Fruit fly (Drosophila melanogaster) whole organism, pupa: Measurements from ENCODE around the gene Nepl7.

Experiments
- CG10348 ChIP-seq: fragments of 200-800 bp; sonication (Bioruptor generic); IDR thresholded peaks from 2 replicates; pipeline ENCODE4 v1.3.6; 2022; ENCODE audit warnings: missing biosample characterization, missing genetic modification characterization
- CG12605 ChIP-seq: fragments of 200-800 bp; sonication (Bioruptor generic); IDR thresholded peaks from 2 replicates; pipeline ENCODE4 v1.3.6; 2022; ENCODE audit warnings: missing biosample characterization, missing genetic modification characterization
- CG13204 ChIP-seq: fragments of 200-800 bp; sonication (Bioruptor generic); optimal IDR thresholded peaks from 2 replicates; lab custom pipeline; 2018; ENCODE audit warnings: missing biosample characterization, mild to moderate bottlenecking, missing genetic modification characterization, moderate library complexity
- CG14655 ChIP-seq: fragments of 200-800 bp; sonication (Bioruptor generic); optimal IDR thresholded peaks from 3 replicates; lab custom pipeline; 2017; ENCODE audit warnings: mild to moderate bottlenecking, missing biosample characterization, missing genetic modification reagents, missing genetic modification characterization
- CG15710 ChIP-seq: fragments of 200-800 bp; sonication (Bioruptor generic); optimal IDR thresholded peaks from 2 replicates; lab custom pipeline; 2018; ENCODE audit warnings: missing biosample characterization, mild to moderate bottlenecking, missing genetic modification characterization, moderate library complexity
- CG17806 ChIP-seq: fragments of 200-800 bp; sonication (Bioruptor generic); optimal IDR thresholded peaks from 2 replicates; lab custom pipeline; 2018; ENCODE audit warnings: missing biosample characterization, mild to moderate bottlenecking, missing genetic modification characterization, moderate library complexity
- CG32121 ChIP-seq: fragments of 200-800 bp; sonication (Bioruptor generic); IDR thresholded peaks from 2 replicates; pipeline ENCODE4 v1.3.6; 2022; ENCODE audit warnings: missing biosample characterization, missing genetic modification characterization
- CG34367 ChIP-seq: fragments of 200-800 bp; sonication (Bioruptor generic); optimal IDR thresholded peaks from 2 replicates; lab custom pipeline; 2018; ENCODE audit warnings: missing biosample characterization, mild to moderate bottlenecking, missing genetic modification characterization
- CG4496 ChIP-seq: fragments of 200-800 bp; sonication (Bioruptor generic); IDR thresholded peaks from 3 replicates; pipeline ENCODE4 v1.3.6; 2022; ENCODE audit warnings: missing biosample characterization, missing genetic modification characterization
- CG8159 ChIP-seq: fragments of 200-800 bp; sonication (Bioruptor generic); optimal IDR thresholded peaks from 3 replicates; lab custom pipeline; 2018; ENCODE audit warnings: missing biosample characterization, mild to moderate bottlenecking, missing genetic modification characterization, moderate library complexity
- CG8301 ChIP-seq: fragments of 200-800 bp; sonication (Bioruptor generic); optimal IDR thresholded peaks from 2 replicates; lab custom pipeline; 2018; ENCODE audit warnings: missing biosample characterization, mild to moderate bottlenecking, missing genetic modification characterization
- CG9948 ChIP-seq: fragments of 200-800 bp; sonication (Bioruptor generic); optimal IDR thresholded peaks from 2 replicates; lab custom pipeline; 2018; ENCODE audit warnings: missing biosample characterization, mild to moderate bottlenecking, missing genetic modification characterization, moderate library complexity
- D1 ChIP-seq: fragments of 200-800 bp; sonication (Bioruptor generic); optimal IDR thresholded peaks from 2 replicates; lab custom pipeline; 2018; ENCODE audit warnings: missing biosample characterization, mild to moderate bottlenecking, missing genetic modification characterization, moderate library complexity
- EcR ChIP-seq: fragments of 200-800 bp; sonication (Bioruptor generic); optimal IDR thresholded peaks from 3 replicates; lab custom pipeline; 2019; ENCODE audit warnings: missing biosample characterization, missing genetic modification characterization, mild to moderate bottlenecking, moderate library complexity, missing genetic modification reagents
- Ets98B ChIP-seq: fragments of 200-800 bp; sonication (Bioruptor generic); IDR thresholded peaks from 2 replicates; pipeline ENCODE4 v1.3.6; 2022; ENCODE audit warnings: missing biosample characterization, missing genetic modification characterization
- Pif1A ChIP-seq: fragments of 200-800 bp; sonication (Bioruptor generic); optimal IDR thresholded peaks from 3 replicates; lab custom pipeline; 2016; ENCODE audit warnings: missing biosample characterization, missing genetic modification characterization
- Pif1B ChIP-seq: fragments of 200-800 bp; sonication (Bioruptor generic); optimal IDR thresholded peaks from 3 replicates; lab custom pipeline; 2016; ENCODE audit warnings: missing biosample characterization, missing genetic modification characterization
- Snoo ChIP-seq: fragments of 200-800 bp; sonication (Bioruptor generic); optimal IDR thresholded peaks from 3 replicates; lab custom pipeline; 2017; ENCODE audit warnings: missing biosample characterization, mild to moderate bottlenecking, missing genetic modification characterization, inconsistent platforms
- fd96Ca ChIP-seq: fragments of 200-800 bp; sonication (Bioruptor generic); IDR thresholded peaks from 3 replicates; pipeline ENCODE4 v1.3.6; 2022; ENCODE audit warnings: missing biosample characterization, missing genetic modification characterization
- gl ChIP-seq: fragments of 200-800 bp; sonication (Bioruptor generic); optimal IDR thresholded peaks from 2 replicates; lab custom pipeline; 2018; ENCODE audit warnings: missing biosample characterization, mild to moderate bottlenecking, missing genetic modification characterization
- rn ChIP-seq: fragments of 200-800 bp; sonication (Bioruptor generic); IDR thresholded peaks from 2 replicates; pipeline ENCODE4 v1.3.6; 2022; ENCODE audit warnings: missing biosample characterization, missing genetic modification characterization

Gene Nepl7

DNA sequence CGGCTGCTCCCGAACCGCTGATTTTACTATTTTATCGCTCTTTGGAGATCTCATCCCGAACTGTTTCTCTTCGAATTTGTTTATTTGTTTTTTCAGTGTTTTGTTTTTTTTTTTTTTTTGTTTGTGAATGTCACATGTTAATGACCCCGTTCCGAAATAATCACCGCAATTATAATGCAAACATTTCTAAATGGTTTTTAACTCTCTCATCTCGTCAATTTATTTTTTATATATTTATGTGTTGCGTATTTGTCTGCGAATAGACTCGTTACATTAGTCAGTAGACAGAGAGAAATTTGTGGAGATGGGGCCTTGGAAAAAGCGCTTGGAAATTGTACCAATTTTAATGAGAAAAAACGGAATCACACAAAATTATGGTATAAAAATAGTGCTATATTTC is at the start of gene Nepl7:
TSS of gene Nepl7 (minus strand) at position 101 of the 400 bp plus-strand sequence.
- no peak for TF ChIP-seq CG8301
- TF ChIP-seq CG8159 (tag; lab: Kevin White, UChicago): no peak
- no peak for TF ChIP-seq CG12605
- no peak for TF ChIP-seq CG4496
- TF ChIP-seq EcR: no peak
- no peak for TF ChIP-seq Snoo (tag; lab: Kevin White, UChicago)
- TF ChIP-seq CG10348 (GFP tag; lab: Robert Waterston, UW): no peak
- TF ChIP-seq CG14655 (GFP tag; lab: Kevin White, UChicago): no peak
- no peak for TF ChIP-seq Pif1A (GFP tag; lab: Kevin White, UChicago)
- TF ChIP-seq Pif1B (GFP tag; lab: Kevin White, UChicago): no peak
- TF ChIP-seq D1 (tag; lab: Kevin White, UChicago): no peak
- no peak for TF ChIP-seq CG9948 (tag; lab: Kevin White, UChicago)
- no peak for TF ChIP-seq gl (tag; lab: Kevin White, UChicago)
- TF ChIP-seq CG34367 (tag; lab: Kevin White, UChicago): no peak
- no peak for TF ChIP-seq CG17806 (tag; lab: Kevin White, UChicago)
- TF ChIP-seq, all 21 proteins: peak for 0

dm6 chr2L:12718437-12719376 is 49.2 kb upstream of the Nepl7 start, which contains the start of gene MRP:
TSS of gene MRP (plus strand) at chr2L:12719045.
- TF ChIP-seq Ets98B (GFP tag; lab: Robert Waterston, UW): peak; percentile 53
- TF ChIP-seq CG4496: peak; percentile 44; the same call in 1 of the 3 replicates
- peak; percentile 54; the same call in 1 of the 2 replicates for TF ChIP-seq CG32121 (GFP tag; lab: Robert Waterston, UW)
- peak; percentile 52; the same call in 2 of the 3 replicates for TF ChIP-seq fd96Ca (GFP tag; lab: Robert Waterston, UW)
- TF ChIP-seq CG13204 (GFP tag; lab: Kevin White, UChicago): no peak

DNA sequence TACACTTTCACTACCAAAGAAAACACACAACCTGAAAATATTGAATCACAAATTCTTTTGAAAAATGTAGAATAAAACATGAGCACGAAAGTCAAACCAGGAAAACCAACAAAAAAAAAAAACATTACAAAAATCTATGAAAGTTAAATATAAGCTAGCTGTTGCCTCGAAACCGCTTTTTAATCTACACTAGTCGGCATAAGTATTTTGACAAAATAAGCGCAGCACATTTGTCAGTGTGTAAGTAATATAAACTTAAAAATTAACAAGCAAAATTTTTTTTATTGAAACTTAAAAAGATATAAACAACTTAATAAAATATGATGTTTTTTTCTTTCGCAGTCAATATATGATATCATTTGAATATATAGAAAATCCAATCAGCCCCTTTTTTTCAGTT is 43.3 kb upstream of the Nepl7 start, which contains the start of gene CG5787:
TSS of gene CG5787 (minus strand) at position 101 of the 400 bp plus-strand sequence.
- TF ChIP-seq CG8301 (no peak), gl (tag; lab: Kevin White, UChicago) (no peak), Pif1A (GFP tag; lab: Kevin White, UChicago) (no peak), CG4496 (no peak), CG14655 (GFP tag; lab: Kevin White, UChicago) (no peak), Snoo (tag; lab: Kevin White, UChicago) (no peak), CG34367 (tag; lab: Kevin White, UChicago) (no peak), CG8159 (tag; lab: Kevin White, UChicago) (no peak), rn (GFP tag; lab: Robert Waterston, UW) (no peak)

dm6 chr2L:12712255-12712654 is 42.7 kb upstream of the Nepl7 start:
- TF ChIP-seq D1 (tag; lab: Kevin White, UChicago) (no peak), CG8159 (tag; lab: Kevin White, UChicago) (no peak), CG32121 (GFP tag; lab: Robert Waterston, UW) (no peak), CG8301 (no peak), CG12605 (no peak)

- TF ChIP-seq CG10348 (GFP tag; lab: Robert Waterston, UW) (no peak), Pif1B (GFP tag; lab: Kevin White, UChicago) (no peak), gl (tag; lab: Kevin White, UChicago) (no peak), CG8159 (tag; lab: Kevin White, UChicago) (no peak), CG9948 (tag; lab: Kevin White, UChicago) (no peak), CG8301 (no peak), CG17806 (tag; lab: Kevin White, UChicago) (no peak), CG12605 (no peak), D1 (tag; lab: Kevin White, UChicago) (no peak), EcR (no peak), CG13204 (GFP tag; lab: Kevin White, UChicago) (no peak), CG15710 (tag; lab: Kevin White, UChicago) (no peak), CG14655 (GFP tag; lab: Kevin White, UChicago) (no peak), CG34367 (tag; lab: Kevin White, UChicago) (no peak), fd96Ca (GFP tag; lab: Robert Waterston, UW) (no peak), CG32121 (GFP tag; lab: Robert Waterston, UW) (no peak), Pif1A (GFP tag; lab: Kevin White, UChicago) (no peak), rn (GFP tag; lab: Robert Waterston, UW) (no peak), Ets98B (GFP tag; lab: Robert Waterston, UW) (no peak), CG4496 (no peak)
Observed at dm6 chr2L:12708576-12708975, 39.1 kb upstream of the Nepl7 start.

dm6 chr2L:12707540-12707939 is 38.0 kb upstream of the Nepl7 start, which contains the start of the genes CG6180 and CG15484:
TSS of gene CG6180 (plus strand) at chr2L:12707661.
TSS of gene CG15484 (minus strand) at chr2L:12707711.
- TF ChIP-seq CG8301 (no peak), Ets98B (GFP tag; lab: Robert Waterston, UW) (no peak), CG12605 (no peak), CG32121 (GFP tag; lab: Robert Waterston, UW) (no peak), CG17806 (tag; lab: Kevin White, UChicago) (no peak), CG13204 (GFP tag; lab: Kevin White, UChicago) (no peak), CG34367 (tag; lab: Kevin White, UChicago) (no peak), fd96Ca (GFP tag; lab: Robert Waterston, UW) (no peak), Pif1A (GFP tag; lab: Kevin White, UChicago) (no peak), CG9948 (tag; lab: Kevin White, UChicago) (no peak), EcR (no peak)
